Fruit fly (Drosophila melanogaster) whole organism, embryonic: ENCODE measurements around the gene hfw.

Experiments
- CG10366 ChIP-seq: fragments of 200-800 bp; sonication (Bioruptor generic); IDR thresholded peaks from 2 replicates; pipeline ENCODE4 v1.3.6; 2022; ENCODE audit warnings: missing biosample characterization, missing genetic modification characterization
- CG11093 ChIP-seq: fragments of 200-800 bp; sonication (Bioruptor generic); IDR thresholded peaks from 3 replicates; pipeline ENCODE4 v1.3.6; 2022; ENCODE audit warnings: missing biosample characterization, missing genetic modification characterization
- CG11504 ChIP-seq: fragments of 200-800 bp; sonication (Bioruptor generic); optimal IDR thresholded peaks from 3 replicates; lab custom pipeline; 2019; ENCODE audit warnings: missing biosample characterization, mild to moderate bottlenecking, missing genetic modification characterization, moderate library complexity
- CG11696 ChIP-seq: fragments of 200-800 bp; sonication (Bioruptor generic); IDR thresholded peaks from 2 replicates; pipeline ENCODE4 v1.3.6; 2022; ENCODE audit warnings: missing biosample characterization, missing genetic modification characterization
- CG1233 ChIP-seq: fragments of 200-800 bp; sonication (Bioruptor generic); optimal IDR thresholded peaks from 4 replicates; lab custom pipeline; 2018; ENCODE audit warnings: missing biosample characterization, mild to moderate bottlenecking, missing genetic modification characterization
- CG13424 ChIP-seq: fragments of 200-800 bp; sonication (Bioruptor generic); optimal IDR thresholded peaks from 2 replicates; lab custom pipeline; 2019; ENCODE audit warnings: missing biosample characterization, mild to moderate bottlenecking, missing genetic modification characterization, moderate library complexity
- CG14860 ChIP-seq: fragments of 200-800 bp; sonication (Bioruptor generic); IDR thresholded peaks from 3 replicates; pipeline ENCODE4 v1.3.6; 2022; ENCODE audit warnings: missing biosample characterization, missing genetic modification characterization; ENCODE audit not compliant: partially characterized antibody
- CG17802 ChIP-seq: fragments of 200-800 bp; sonication (Bioruptor generic); optimal IDR thresholded peaks from 2 replicates; lab custom pipeline; 2018; ENCODE audit warnings: missing biosample characterization, mild to moderate bottlenecking, missing genetic modification characterization, moderate library complexity
- CG18476 ChIP-seq: fragments of 200-800 bp; sonication (Bioruptor generic); optimal IDR thresholded peaks from 2 replicates; lab custom pipeline; 2016; ENCODE audit warnings: missing biosample characterization, mild to moderate bottlenecking, missing genetic modification characterization
- CG18599 ChIP-seq: fragments of 200-800 bp; sonication (Bioruptor generic); optimal IDR thresholded peaks from 3 replicates; lab custom pipeline; 2017; ENCODE audit warnings: missing biosample characterization, missing genetic modification characterization, mild to moderate bottlenecking, moderate library complexity, missing genetic modification reagents
- CG2678 ChIP-seq: fragments of 200-800 bp; sonication (Bioruptor generic); optimal IDR thresholded peaks from 3 replicates; lab custom pipeline; 2019; ENCODE audit warnings: missing biosample characterization, mild to moderate bottlenecking, missing genetic modification characterization, moderate library complexity
- CG2889 ChIP-seq: fragments of 200-800 bp; sonication (Bioruptor generic); IDR thresholded peaks from 3 replicates; pipeline ENCODE4 v1.3.6; 2022; ENCODE audit warnings: missing biosample characterization, missing genetic modification characterization
- CG34422 ChIP-seq: fragments of 200-800 bp; sonication (Bioruptor generic); IDR thresholded peaks from 3 replicates; pipeline ENCODE4 v1.3.6; 2022; ENCODE audit warnings: missing biosample characterization, missing genetic modification characterization
- CG4617 ChIP-seq: fragments of 200-800 bp; sonication (Bioruptor generic); optimal IDR thresholded peaks from 3 replicates; lab custom pipeline; 2016; ENCODE audit warnings: missing biosample characterization, missing genetic modification characterization, borderline replicate concordance
- CG7372 ChIP-seq: fragments of 200-800 bp; sonication (Bioruptor generic); IDR thresholded peaks from 2 replicates; pipeline ENCODE4 v1.3.6; 2022; ENCODE audit warnings: missing biosample characterization, missing genetic modification characterization
- CG7556 ChIP-seq: fragments of 200-800 bp; sonication (Bioruptor generic); optimal IDR thresholded peaks from 2 replicates; lab custom pipeline; 2017; ENCODE audit warnings: missing biosample characterization, mild to moderate bottlenecking, missing genetic modification characterization
- CG7786 ChIP-seq: fragments of 200-800 bp; sonication (Bioruptor generic); optimal IDR thresholded peaks from 2 replicates; lab custom pipeline; 2016; ENCODE audit warnings: missing biosample characterization, missing genetic modification characterization
- CG9727 ChIP-seq: fragments of 200-800 bp; sonication (Bioruptor generic); optimal IDR thresholded peaks from 3 replicates; lab custom pipeline; 2017; ENCODE audit warnings: missing biosample characterization, mild to moderate bottlenecking, missing genetic modification characterization
- CG9797 ChIP-seq: fragments of 200-800 bp; sonication (Bioruptor generic); optimal IDR thresholded peaks from 3 replicates; lab custom pipeline; 2018; ENCODE audit warnings: missing biosample characterization, mild to moderate bottlenecking, missing genetic modification characterization
- Doc3 ChIP-seq: fragments of 200-800 bp; sonication (Bioruptor generic); IDR thresholded peaks from 3 replicates; pipeline ENCODE4 v1.3.6; 2022; ENCODE audit warnings: missing biosample characterization, missing genetic modification characterization; ENCODE audit not compliant: partially characterized antibody
- HmgD ChIP-seq: fragments of 200-800 bp; sonication (Bioruptor generic); optimal IDR thresholded peaks from 3 replicates; lab custom pipeline; 2016; ENCODE audit warnings: missing biosample characterization, missing genetic modification characterization
- Hmr ChIP-seq: fragments of 200-800 bp; sonication (Bioruptor generic); optimal IDR thresholded peaks from 3 replicates; lab custom pipeline; 2017; ENCODE audit warnings: mild to moderate bottlenecking, missing biosample characterization, missing genetic modification reagents, missing genetic modification characterization
- Hr51 ChIP-seq, 2 experiments: fragments of 200-800 bp; sonication (Bioruptor generic); optimal IDR thresholded peaks; 2 replicates in 1 of 2; 3 replicates in 1 of 2; lab custom pipeline; 2016 to 2018; ENCODE audit warnings: missing biosample characterization in 2 of 2, missing genetic modification characterization in 2 of 2, mild to moderate bottlenecking in 1 of 2, moderate library complexity in 1 of 2
- Lpt ChIP-seq: fragments of >200 bp; optimal IDR thresholded peaks from 2 replicates; lab custom pipeline; 2018; ENCODE audit warnings: missing biosample characterization, missing genetic modification characterization
- MESR4 ChIP-seq: fragments of 200-800 bp; sonication (Bioruptor generic); optimal IDR thresholded peaks from 2 replicates; lab custom pipeline; 2018; ENCODE audit warnings: missing biosample characterization, mild to moderate bottlenecking, missing genetic modification characterization, moderate library complexity
- NK7.1 ChIP-seq: fragments of 200-800 bp; sonication (Bioruptor generic); optimal IDR thresholded peaks from 3 replicates; lab custom pipeline; 2016; ENCODE audit warnings: missing biosample characterization, missing genetic modification characterization
- Nf-YC ChIP-seq: fragments of 200-800 bp; optimal IDR thresholded peaks from 3 replicates; lab custom pipeline; 2019; ENCODE audit warnings: missing biosample characterization, mild to moderate bottlenecking, missing genetic modification characterization, moderate library complexity
- Oli ChIP-seq: fragments of 200-800 bp; sonication (Bioruptor generic); optimal IDR thresholded peaks from 2 replicates; lab custom pipeline; 2018; ENCODE audit warnings: missing biosample characterization, mild to moderate bottlenecking, missing genetic modification characterization, moderate library complexity
- Sox100B ChIP-seq: fragments of 200-800 bp; sonication (Bioruptor generic); optimal IDR thresholded peaks from 3 replicates; lab custom pipeline; 2018; ENCODE audit warnings: missing biosample characterization, mild to moderate bottlenecking, missing genetic modification characterization
- bigmax ChIP-seq: fragments of 200-800 bp; sonication (Bioruptor generic); optimal IDR thresholded peaks from 2 replicates; lab custom pipeline; 2018; ENCODE audit warnings: missing biosample characterization, mild to moderate bottlenecking, missing genetic modification characterization
- cwo ChIP-seq: fragments of 200-800 bp; sonication (Bioruptor generic); optimal IDR thresholded peaks from 3 replicates; lab custom pipeline; 2017; ENCODE audit warnings: missing biosample characterization, missing genetic modification characterization, mild to moderate bottlenecking, moderate library complexity, missing genetic modification reagents
- dmrt11E ChIP-seq: fragments of 200-800 bp; sonication (Bioruptor generic); optimal IDR thresholded peaks from 3 replicates; lab custom pipeline; 2018; ENCODE audit warnings: missing biosample characterization, mild to moderate bottlenecking, missing genetic modification characterization, moderate library complexity
- dmrt99B ChIP-seq: fragments of 200-800 bp; sonication (Bioruptor generic); optimal IDR thresholded peaks from 2 replicates; lab custom pipeline; 2018; ENCODE audit warnings: missing biosample characterization, mild to moderate bottlenecking, missing genetic modification characterization, moderate library complexity
- en ChIP-seq: fragments of 200-800 bp; sonication (Bioruptor generic); optimal IDR thresholded peaks from 2 replicates; lab custom pipeline; 2016; ENCODE audit warnings: missing biosample characterization, missing genetic modification characterization
- gcm ChIP-seq: fragments of 200-800 bp; sonication (Bioruptor generic); optimal IDR thresholded peaks from 2 replicates; lab custom pipeline; 2019; ENCODE audit warnings: missing biosample characterization, mild to moderate bottlenecking, missing genetic modification characterization, moderate library complexity
- lab ChIP-seq: fragments of 200-800 bp; sonication (Bioruptor generic); optimal IDR thresholded peaks from 3 replicates; lab custom pipeline; 2017; ENCODE audit warnings: missing biosample characterization, missing genetic modification characterization, mild to moderate bottlenecking, moderate library complexity, missing genetic modification reagents
- prd ChIP-seq, 3 experiments: fragments of >200 bp in 2 of 3; fragments of 200-800 bp in 1 of 3; sonication (Bioruptor generic) in 1 of 3; optimal IDR thresholded peaks in 2 of 3; IDR thresholded peaks in 1 of 3; 2 replicates in 2 of 3; 3 replicates in 1 of 3; pipeline versions ENCODE4 v1.3.6 to Lab custom; 2017 to 2022; ENCODE audit warnings: missing biosample characterization in 1 of 3, missing genetic modification characterization in 1 of 3
- pzg ChIP-seq: fragments of 200-800 bp; sonication (Bioruptor generic); optimal IDR thresholded peaks from 3 replicates; lab custom pipeline; 2018; ENCODE audit warnings: missing biosample characterization, mild to moderate bottlenecking, missing genetic modification characterization, moderate library complexity
- row ChIP-seq: fragments of 200-800 bp; sonication (Bioruptor generic); IDR thresholded peaks from 3 replicates; pipeline ENCODE4 v1.3.6; 2022; ENCODE audit warnings: missing biosample characterization, missing genetic modification characterization
- run ChIP-seq: fragments of 200-800 bp; sonication (Bioruptor generic); optimal IDR thresholded peaks from 3 replicates; lab custom pipeline; 2018; ENCODE audit warnings: missing biosample characterization, mild to moderate bottlenecking, missing genetic modification characterization
- slou ChIP-seq: fragments of 200-800 bp; sonication (Bioruptor generic); optimal IDR thresholded peaks from 3 replicates; lab custom pipeline; 2016; ENCODE audit warnings: missing biosample characterization, missing genetic modification characterization
- tio ChIP-seq: fragments of 200-800 bp; sonication (Bioruptor generic); optimal IDR thresholded peaks from 2 replicates; lab custom pipeline; 2017; ENCODE audit warnings: missing biosample characterization, missing genetic modification characterization, inconsistent platforms
- tll ChIP-seq, 2 experiments: fragments of 200-800 bp in 1 of 2; fragments of >200 bp in 1 of 2; sonication (Bioruptor generic) in 1 of 2; optimal IDR thresholded peaks; 2 replicates each; lab custom pipeline; 2017 to 2019; ENCODE audit warnings: missing biosample characterization in 2 of 2, missing genetic modification characterization in 2 of 2, mild to moderate bottlenecking in 1 of 2, moderate library complexity in 1 of 2
- vfl ChIP-seq: fragments of 200-800 bp; sonication (Bioruptor generic); optimal IDR thresholded peaks from 2 replicates; lab custom pipeline; 2016; ENCODE audit warnings: missing biosample characterization, missing genetic modification characterization
- zen ChIP-seq: fragments of 200-800 bp; sonication (Bioruptor generic); optimal IDR thresholded peaks from 3 replicates; lab custom pipeline; 2018; ENCODE audit warnings: missing biosample characterization, mild to moderate bottlenecking, missing genetic modification characterization, moderate library complexity

The hfw gene

DNA sequence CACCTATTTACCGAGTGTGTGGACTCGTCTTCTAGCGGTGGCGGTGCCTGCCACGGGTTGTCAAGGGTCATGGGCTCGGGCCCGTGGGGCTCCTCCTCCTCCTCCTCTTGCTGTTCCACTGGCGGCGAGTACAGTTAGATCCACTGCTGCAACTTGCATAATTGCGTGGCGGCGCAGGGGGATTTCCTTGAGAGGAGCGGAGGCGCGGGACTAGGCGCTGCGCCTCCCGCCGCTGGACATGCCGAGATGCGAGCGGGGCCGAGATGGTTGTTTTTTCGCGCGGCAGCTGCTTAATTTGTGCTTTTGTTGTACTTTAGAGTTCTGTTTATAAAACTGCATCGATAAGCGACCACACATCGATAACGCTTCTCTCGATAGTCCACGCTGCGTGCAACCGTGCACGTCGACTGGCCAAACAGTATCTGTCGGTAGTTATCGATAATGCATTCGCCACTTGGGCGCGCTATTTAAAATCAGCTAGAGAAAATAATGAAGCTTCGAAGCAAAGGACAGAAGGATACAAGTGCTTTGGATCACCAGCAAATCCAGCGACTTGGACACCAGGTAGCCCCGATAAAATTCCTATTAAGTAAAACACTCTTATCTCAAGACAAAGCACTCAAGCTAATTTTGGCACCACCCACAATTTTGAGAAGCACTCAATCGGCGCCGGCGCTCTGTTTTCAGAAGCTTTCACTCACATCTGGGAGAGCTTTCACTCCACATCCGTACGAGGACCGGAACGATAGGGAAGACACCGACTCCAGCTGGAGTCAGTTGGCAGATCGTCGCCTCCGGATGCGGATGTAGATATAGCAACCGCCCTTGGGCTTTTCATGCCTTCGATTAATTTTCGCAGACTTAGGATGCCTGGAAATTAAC, 26.4 kb downstream of the hfw start, which contains the start of gene a6 (continued):
- TF ChIP-seq pzg (GFP tag; lab: Kevin White, UChicago), result peak; percentile 76
- TF ChIP-seq MESR4 (GFP tag; lab: Kevin White, UChicago), result peak; percentile 71
- no peak for TF ChIP-seq vfl (GFP tag; lab: Kevin White, UChicago)
- no peak for TF ChIP-seq gcm (GFP tag; lab: Kevin White, UChicago)
- TF ChIP-seq CG2889 (GFP tag; lab: Robert Waterston, UW), result no peak
- TF ChIP-seq CG4617, result peak; percentile 48
- no peak for TF ChIP-seq CG11093 (GFP tag; lab: Robert Waterston, UW)
- TF ChIP-seq, all 482 proteins: peak for 70

DNA sequence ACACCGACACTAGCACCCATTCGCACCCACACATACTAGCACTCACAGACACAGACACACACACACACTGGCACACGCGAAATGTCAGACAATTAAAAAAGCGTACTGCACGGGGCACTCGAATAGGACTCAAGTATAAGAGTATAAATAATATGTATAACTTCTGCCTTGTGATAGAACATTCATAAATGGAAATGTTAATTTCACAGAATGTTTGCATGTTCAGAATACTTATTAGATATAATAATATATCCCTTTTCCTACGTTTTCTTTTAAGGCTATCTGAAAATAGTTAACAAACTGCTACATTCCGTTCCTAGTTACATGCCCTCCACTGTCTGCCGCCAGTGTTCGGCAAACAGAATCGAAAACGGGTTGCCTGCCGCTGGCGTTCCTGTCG, 36.6 kb downstream of the hfw start:
- TF ChIP-seq CG7556 (GFP tag; lab: Kevin White, UChicago), result peak; percentile 23
- 0 out of 2 replicates have a peak, but pooled peaks have one; percentile 40 for TF ChIP-seq CG11696 (GFP tag; lab: Robert Waterston, UW)
- no peak for TF ChIP-seq CG17802 (tag; lab: Kevin White, UChicago)
- no peak for TF ChIP-seq CG34422 (GFP tag; lab: Robert Waterston, UW)
- no peak for TF ChIP-seq CG18476 (GFP tag; lab: Kevin White, UChicago)
- TF ChIP-seq CG9727, result peak; percentile 5
- TF ChIP-seq HmgD (GFP tag; lab: Kevin White, UChicago), result no peak
- no peak for TF ChIP-seq CG7372
- no peak for TF ChIP-seq gcm (GFP tag; lab: Kevin White, UChicago)
- no peak for TF ChIP-seq CG7786 (GFP tag; lab: Kevin White, UChicago)
- TF ChIP-seq dmrt99B, result peak; percentile 6
- TF ChIP-seq CG11504, result peak; percentile 33
- TF ChIP-seq dmrt11E, result no peak
- no peak for TF ChIP-seq CG10366
- TF ChIP-seq Oli (tag; lab: Kevin White, UChicago), result no peak
- no peak for TF ChIP-seq run (tag; lab: Kevin White, UChicago)
- TF ChIP-seq slou (GFP tag; lab: Kevin White, UChicago), result no peak
- no peak for TF ChIP-seq zen (tag; lab: Kevin White, UChicago)
- TF ChIP-seq CG2678 (tag; lab: Kevin White, UChicago), result peak; percentile 44
- no peak for TF ChIP-seq CG14860 (GFP tag; lab: Robert Waterston, UW)
- TF ChIP-seq tio (GFP tag; lab: Kevin White, UChicago), result no peak
- no peak for TF ChIP-seq tll (GFP tag; optimal IDR thresholded peaks at IDR 0.05; lab: Kevin White, UChicago)
- TF ChIP-seq bigmax (GFP tag; lab: Kevin White, UChicago), result no peak
- TF ChIP-seq Nf-YC, result no peak
- no peak for TF ChIP-seq en (GFP tag; lab: Kevin White, UChicago)
- no peak for TF ChIP-seq Doc3 (GFP tag; lab: Robert Waterston, UW)
- peak; percentile 3 for TF ChIP-seq Hmr (GFP tag; lab: Kevin White, UChicago)
- TF ChIP-seq CG18599 (GFP tag; lab: Kevin White, UChicago), result peak; percentile 73
- peak; percentile 6 for TF ChIP-seq lab (GFP tag; lab: Kevin White, UChicago)
- no peak for TF ChIP-seq Sox100B (GFP tag; lab: Kevin White, UChicago)
- TF ChIP-seq NK7.1, result no peak
- TF ChIP-seq prd (optimal IDR thresholded peaks at IDR 0.05; lab: Kevin White, UChicago), result no peak
- TF ChIP-seq prd (GFP tag; IDR thresholded peaks at IDR 0.05; lab: Robert Waterston, UW), result no peak
- no peak for TF ChIP-seq CG9797 (GFP tag; lab: Kevin White, UChicago)
- no peak for TF ChIP-seq CG13424 (tag; lab: Kevin White, UChicago)
- TF ChIP-seq Lpt (GFP tag; lab: Kevin White, UChicago), result no peak
- TF ChIP-seq CG1233 (GFP tag; lab: Kevin White, UChicago), result no peak
- peak; percentile 51 for TF ChIP-seq row (GFP tag; lab: Robert Waterston, UW)
- TF ChIP-seq cwo (GFP tag; lab: Kevin White, UChicago), result peak; percentile 8
- peak in 1 of 2 experiments; percentile 16 for TF ChIP-seq Hr51 (GFP tag; optimal IDR thresholded peaks at IDR 0.05; lab: Kevin White, UChicago)
